Worm (Caenorhabditis elegans) whole organism, L2 larva: ENCODE results near the gene cku-80.

Experiments
- C34F6.9 ChIP-seq: fragments of 150-350 bp; optimal IDR thresholded peaks from 2 replicates; lab custom pipeline; 2014; ENCODE audit warnings: missing biosample characterization, missing genetic modification characterization
- F13H6.1 ChIP-seq: sonication (generic microtip); optimal IDR thresholded peaks from 2 replicates; lab custom pipeline; 2016; ENCODE audit warnings: missing genetic modification characterization, missing compliant biosample characterization
- R02D3.7 ChIP-seq: fragments of 150-350 bp; optimal IDR thresholded peaks from 2 replicates; lab custom pipeline; 2014; ENCODE audit warnings: missing biosample characterization, missing genetic modification characterization
- Y55F3AM.14 ChIP-seq: fragments of 200-800 bp; sonication (Bioruptor generic); optimal IDR thresholded peaks from 2 replicates; lab custom pipeline; 2018; ENCODE audit warnings: mild to moderate bottlenecking, missing genetic modification characterization, missing compliant biosample characterization
- ZK546.5 ChIP-seq: sonication (generic microtip); optimal IDR thresholded peaks from 2 replicates; lab custom pipeline; 2017; ENCODE audit warnings: missing biosample characterization, missing genetic modification characterization
- ama-1 ChIP-seq: fragments of 150-350 bp; optimal IDR thresholded peaks from 2 replicates; lab custom pipeline; 2018; ENCODE audit warnings: inconsistent platforms
- blmp-1 ChIP-seq: sonication (generic microtip); optimal IDR thresholded peaks from 2 replicates; lab custom pipeline; 2017; ENCODE audit warnings: missing genetic modification characterization, mild to moderate bottlenecking, missing compliant biosample characterization, antibody characterized with exemption, moderate library complexity; ENCODE audit not compliant: insufficient read depth
- ceh-16 ChIP-seq: fragments of 150-350 bp; optimal IDR thresholded peaks from 2 replicates; lab custom pipeline; 2014; ENCODE audit warnings: missing biosample characterization, missing genetic modification characterization
- ceh-82 ChIP-seq: fragments of 150-350 bp; optimal IDR thresholded peaks from 2 replicates; lab custom pipeline; 2014; ENCODE audit warnings: missing biosample characterization, missing genetic modification characterization
- crh-2 ChIP-seq: sonication (generic microtip); optimal IDR thresholded peaks from 2 replicates; lab custom pipeline; 2017; ENCODE audit warnings: missing biosample characterization, missing genetic modification characterization
- egl-27 ChIP-seq: sonication (generic microtip); optimal IDR thresholded peaks from 3 replicates; lab custom pipeline; 2017; ENCODE audit warnings: missing biosample characterization, missing genetic modification reagents, missing genetic modification characterization
- elt-1 ChIP-seq: fragments of 150-350 bp; optimal IDR thresholded peaks from 2 replicates; lab custom pipeline; 2014; ENCODE audit warnings: missing biosample characterization, missing genetic modification characterization
- lin-39 ChIP-seq: fragments of 150-350 bp; optimal IDR thresholded peaks from 2 replicates; lab custom pipeline; 2014; ENCODE audit warnings: missing biosample characterization, missing genetic modification reagents, missing genetic modification characterization
- lsy-2 ChIP-seq, 2 experiments: fragments of 150-350 bp in 1 of 2; sonication (generic microtip) in 1 of 2; optimal IDR thresholded peaks; 2 replicates each; lab custom pipeline; 2014 to 2017; ENCODE audit warnings: missing biosample characterization in 2 of 2, missing genetic modification characterization in 2 of 2
- mab-5 ChIP-seq: fragments of 150-350 bp; optimal IDR thresholded peaks from 2 replicates; lab custom pipeline; 2014; ENCODE audit warnings: missing biosample characterization, missing genetic modification characterization
- nhr-11 ChIP-seq: fragments of 150-350 bp; optimal IDR thresholded peaks from 2 replicates; lab custom pipeline; 2014; ENCODE audit warnings: missing biosample characterization, missing genetic modification characterization
- nhr-129 ChIP-seq: fragments of 150-350 bp; optimal IDR thresholded peaks from 2 replicates; lab custom pipeline; 2014; ENCODE audit warnings: missing biosample characterization, missing genetic modification characterization
- nhr-21 ChIP-seq: fragments of 150-350 bp; optimal IDR thresholded peaks from 2 replicates; lab custom pipeline; 2014; ENCODE audit warnings: missing biosample characterization, missing genetic modification characterization
- nhr-23 ChIP-seq: fragments of 150-350 bp; optimal IDR thresholded peaks from 2 replicates; lab custom pipeline; 2014; ENCODE audit warnings: missing biosample characterization, missing genetic modification reagents, missing genetic modification characterization
- nhr-25 ChIP-seq: fragments of 150-350 bp; sonication (generic microtip); optimal IDR thresholded peaks from 3 replicates; lab custom pipeline; 2014; ENCODE audit warnings: missing biosample characterization, missing genetic modification characterization
- nhr-77 ChIP-seq: fragments of 150-350 bp; optimal IDR thresholded peaks from 2 replicates; lab custom pipeline; 2014; ENCODE audit warnings: missing biosample characterization, missing genetic modification characterization
- peb-1 ChIP-seq: fragments of 150-350 bp; optimal IDR thresholded peaks from 2 replicates; lab custom pipeline; 2014; ENCODE audit warnings: missing biosample characterization, missing genetic modification characterization
- sem-4 ChIP-seq: fragments of 150-350 bp; optimal IDR thresholded peaks from 2 replicates; lab custom pipeline; 2014; ENCODE audit warnings: missing biosample characterization, missing genetic modification reagents, missing genetic modification characterization
- sma-3 ChIP-seq: sonication (generic microtip); optimal IDR thresholded peaks from 2 replicates; lab custom pipeline; 2016; ENCODE audit warnings: missing genetic modification reagents, missing genetic modification characterization, missing compliant biosample characterization
- sma-9 ChIP-seq, 2 experiments: fragments of 150-350 bp in 1 of 2; sonication (generic microtip) in 1 of 2; optimal IDR thresholded peaks; 2 replicates each; lab custom pipeline; 2014 to 2016; ENCODE audit warnings: missing genetic modification characterization in 2 of 2, mild to moderate bottlenecking in 1 of 2, missing biosample characterization in 1 of 2, missing compliant biosample characterization in 1 of 2, missing genetic modification reagents in 1 of 2, moderate library complexity in 1 of 2
- snpc-4 ChIP-seq: fragments of 150-350 bp; optimal IDR thresholded peaks from 2 replicates; lab custom pipeline; 2014; ENCODE audit warnings: missing biosample characterization, missing genetic modification characterization
- unc-39 ChIP-seq: fragments of 150-350 bp; optimal IDR thresholded peaks from 2 replicates; lab custom pipeline; 2014; ENCODE audit warnings: missing biosample characterization, missing genetic modification characterization
- unc-55 ChIP-seq: fragments of 150-350 bp; sonication (generic microtip); optimal IDR thresholded peaks from 3 replicates; lab custom pipeline; 2014; ENCODE audit warnings: missing biosample characterization, missing genetic modification reagents, missing genetic modification characterization
- unc-62 ChIP-seq: fragments of 150-350 bp; optimal IDR thresholded peaks from 2 replicates; lab custom pipeline; 2014; ENCODE audit warnings: missing biosample characterization, missing genetic modification reagents, missing genetic modification characterization
- zag-1 ChIP-seq: fragments of 150-350 bp; optimal IDR thresholded peaks from 2 replicates; lab custom pipeline; 2014; ENCODE audit warnings: missing biosample characterization, missing genetic modification characterization
- ztf-1 ChIP-seq: fragments of 200-800 bp; sonication (Bioruptor generic); conservative IDR thresholded peaks from 2 replicates; pipeline ENCODE4 v1.3.6; 2022; ENCODE audit warnings: missing genetic modification characterization, missing compliant biosample characterization
- ztf-11 ChIP-seq: sonication (generic microtip); optimal IDR thresholded peaks from 2 replicates; lab custom pipeline; 2017; ENCODE audit warnings: missing biosample characterization, missing genetic modification characterization
- ztf-4 ChIP-seq: fragments of 150-350 bp; optimal IDR thresholded peaks from 2 replicates; lab custom pipeline; 2014; ENCODE audit warnings: missing biosample characterization, missing genetic modification characterization

Gene cku-80

ce11 chrIII:4395857-4396256 lies 23.8 kb upstream of the cku-80 start:
- TF ChIP-seq crh-2 (tag; lab: Kevin White, UChicago) (no peak), sma-9 (GFP tag; optimal IDR thresholded peaks at IDR 0.05; lab: Kevin White, UChicago) (no peak), sma-9 (tag; optimal IDR thresholded peaks at IDR 0.05; lab: Kevin White, UChicago) (no peak), zag-1 (tag; lab: Kevin White, UChicago) (no peak), blmp-1 (tag; lab: Kevin White, UChicago) (no peak), sem-4 (tag; lab: Kevin White, UChicago) (no peak), ceh-16 (no peak), nhr-23 (tag; lab: Kevin White, UChicago) (no peak), lin-39 (tag; lab: Kevin White, UChicago) (no peak), lsy-2 (tag; optimal IDR thresholded peaks at IDR 0.05; lab: Kevin White, UChicago) (no peak), ZK546.5 (tag; lab: Kevin White, UChicago) (no peak), ceh-82 (tag; lab: Kevin White, UChicago) (no peak)
- TF ChIP-seq, all 48 proteins: peak for 0

DNA sequence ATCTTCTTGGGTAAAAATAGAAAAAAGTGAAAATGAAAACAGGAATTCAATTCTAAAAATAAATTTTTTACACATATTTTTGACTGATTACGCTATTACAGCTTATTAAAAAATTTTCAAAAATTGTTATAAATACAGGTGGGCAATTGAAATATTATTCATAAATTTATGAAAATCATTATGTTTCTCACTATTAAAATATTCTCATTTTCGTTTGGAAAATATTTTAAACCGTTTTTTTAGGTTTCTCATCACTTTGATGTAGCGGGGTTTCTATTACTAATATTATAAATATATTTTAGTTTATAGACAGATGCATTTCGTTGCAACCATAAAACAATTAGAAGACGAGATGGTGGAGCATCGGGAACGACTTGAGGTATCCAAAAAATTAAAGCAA lies 22.5 kb upstream of the cku-80 start, which contains the start of gene R07E5.5:
Gene R07E5.5, plus strand, starts transcription at position 301 of the 400 bp plus-strand sequence.
- TF ChIP-seq peb-1 (tag; lab: Kevin White, UChicago) = no peak
- TF ChIP-seq blmp-1 (tag; lab: Kevin White, UChicago) = no peak
- TF ChIP-seq sem-4 (tag; lab: Kevin White, UChicago) = no peak
- TF ChIP-seq ztf-11 = no peak
- TF ChIP-seq nhr-129 (tag; lab: Kevin White, UChicago) = no peak
- no peak for TF ChIP-seq nhr-23 (tag; lab: Kevin White, UChicago)
- TF ChIP-seq elt-1 (tag; lab: Kevin White, UChicago) = no peak
- no peak for TF ChIP-seq lin-39 (tag; lab: Kevin White, UChicago)
- no peak for TF ChIP-seq unc-55 (GFP tag; lab: Kevin White, UChicago)
- TF ChIP-seq Y55F3AM.14 = no peak
- no peak for TF ChIP-seq sma-9 (GFP tag; optimal IDR thresholded peaks at IDR 0.05; lab: Kevin White, UChicago)
- TF ChIP-seq sma-9 (tag; optimal IDR thresholded peaks at IDR 0.05; lab: Kevin White, UChicago) = no peak
- TF ChIP-seq ztf-1 (GFP tag; lab: Robert Waterston, UW) = no peak
- no peak for TF ChIP-seq nhr-77 (tag; lab: Kevin White, UChicago)

DNA sequence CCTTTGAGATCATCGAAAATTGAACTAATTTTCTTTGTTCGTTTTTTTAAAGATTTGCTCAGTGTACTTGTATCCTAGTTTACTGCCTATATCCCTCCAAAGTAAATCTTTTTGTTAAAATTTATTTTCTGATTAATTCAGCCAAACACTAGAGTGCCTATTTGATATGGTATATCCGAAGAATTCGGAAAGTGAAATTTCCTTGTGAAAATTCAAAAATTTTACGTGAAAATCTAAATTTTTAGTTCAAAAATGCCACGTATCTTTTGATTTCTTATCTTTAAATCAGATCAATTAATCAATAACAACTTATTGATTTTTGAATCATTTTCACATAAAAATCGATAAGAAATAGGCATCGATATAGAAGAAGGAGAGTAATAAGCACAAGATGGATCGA lies 21.2 kb upstream of the cku-80 start, which contains the start of gene R07E5.6:
Gene R07E5.6, plus strand, starts transcription at position 301 of the 400 bp plus-strand sequence.
- TF ChIP-seq nhr-11 (tag; lab: Kevin White, UChicago) (no peak), F13H6.1 (no peak), ceh-16 (no peak), nhr-129 (tag; lab: Kevin White, UChicago) (no peak), blmp-1 (tag; lab: Kevin White, UChicago) (no peak), peb-1 (tag; lab: Kevin White, UChicago) (no peak), elt-1 (tag; lab: Kevin White, UChicago) (no peak), nhr-77 (tag; lab: Kevin White, UChicago) (no peak), ztf-4 (no peak), sma-3 (no peak), C34F6.9 (tag; lab: Kevin White, UChicago) (no peak), zag-1 (tag; lab: Kevin White, UChicago) (no peak), unc-62 (GFP tag; lab: Kevin White, UChicago) (no peak), snpc-4 (no peak), nhr-21 (tag; lab: Kevin White, UChicago) (no peak), ZK546.5 (tag; lab: Kevin White, UChicago) (no peak), egl-27 (tag; lab: Kevin White, UChicago) (no peak), R02D3.7 (tag; lab: Kevin White, UChicago) (no peak), unc-55 (GFP tag; lab: Kevin White, UChicago) (no peak)

DNA sequence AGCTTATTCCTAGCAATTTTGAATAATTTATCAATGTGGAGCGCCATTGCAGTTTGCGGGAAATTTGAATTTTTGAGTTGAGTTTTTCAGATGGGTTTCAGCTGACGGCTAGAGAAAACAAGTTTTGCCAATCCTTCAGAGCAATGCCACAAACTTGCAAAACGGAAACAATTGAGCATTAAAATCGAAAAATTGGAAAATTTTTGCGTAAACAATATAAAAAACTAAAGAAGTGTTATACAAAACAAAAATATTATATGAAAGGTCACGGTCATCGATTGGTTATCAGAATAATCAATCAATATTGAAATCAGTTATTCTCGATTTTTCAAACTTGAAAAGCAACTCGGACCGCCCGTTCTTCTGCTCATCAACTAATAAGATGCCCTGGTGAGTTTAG lies 18.5 kb upstream of the cku-80 start, which contains the start of gene R07E5.15:
Gene R07E5.15, plus strand, starts transcription at position 301 of the 400 bp plus-strand sequence.
- no peak for TF ChIP-seq unc-39 (tag; lab: Kevin White, UChicago)
- no peak for TF ChIP-seq peb-1 (tag; lab: Kevin White, UChicago)
- no peak for TF ChIP-seq ama-1
- no peak for TF ChIP-seq nhr-21 (tag; lab: Kevin White, UChicago)
- TF ChIP-seq nhr-25 (tag; lab: Kevin White, UChicago) = no peak
- no peak for TF ChIP-seq R02D3.7 (tag; lab: Kevin White, UChicago)
- no peak for TF ChIP-seq mab-5 (tag; lab: Kevin White, UChicago)
- TF ChIP-seq unc-62 (GFP tag; lab: Kevin White, UChicago) = no peak
- no peak for TF ChIP-seq blmp-1 (tag; lab: Kevin White, UChicago)
- TF ChIP-seq ztf-4 = no peak
